Worm (Caenorhabditis elegans): ENCODE data around the gene K09C6.2.

K09C6.2 gene

DNA sequence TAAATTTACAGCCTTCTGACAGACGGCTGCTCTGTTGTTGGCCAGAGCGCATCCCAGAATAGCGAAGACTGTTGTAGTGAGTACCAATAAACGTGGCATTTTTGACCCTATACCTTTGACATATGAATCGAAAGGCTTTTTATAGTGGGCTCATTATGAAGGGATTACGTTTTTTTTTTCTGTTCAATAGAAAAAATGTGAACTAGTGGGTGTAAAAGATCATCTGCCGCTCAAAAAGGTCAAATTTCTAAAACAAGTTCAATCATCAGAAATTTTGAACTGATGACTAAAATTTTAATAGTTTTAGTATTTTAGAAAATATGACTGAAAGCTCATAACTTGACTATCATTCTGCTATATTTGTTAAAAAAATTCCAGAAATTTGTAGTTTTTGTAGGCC lies 1.7 kb upstream of the K09C6.2 start, which contains the start of gene K09C6.9:
Gene K09C6.9 (minus strand): TSS at position 101 of the 400 bp plus-strand sequence.
- no peak for TF ChIP-seq tra-4 (tag; optimal IDR thresholded peaks at IDR 0.05)
- no peak for TF ChIP-seq ets-7 (tag; optimal IDR thresholded peaks at IDR 0.05)
- no peak for TF ChIP-seq pes-1 (GFP tag; IDR thresholded peaks at IDR 0.05)

DNA sequence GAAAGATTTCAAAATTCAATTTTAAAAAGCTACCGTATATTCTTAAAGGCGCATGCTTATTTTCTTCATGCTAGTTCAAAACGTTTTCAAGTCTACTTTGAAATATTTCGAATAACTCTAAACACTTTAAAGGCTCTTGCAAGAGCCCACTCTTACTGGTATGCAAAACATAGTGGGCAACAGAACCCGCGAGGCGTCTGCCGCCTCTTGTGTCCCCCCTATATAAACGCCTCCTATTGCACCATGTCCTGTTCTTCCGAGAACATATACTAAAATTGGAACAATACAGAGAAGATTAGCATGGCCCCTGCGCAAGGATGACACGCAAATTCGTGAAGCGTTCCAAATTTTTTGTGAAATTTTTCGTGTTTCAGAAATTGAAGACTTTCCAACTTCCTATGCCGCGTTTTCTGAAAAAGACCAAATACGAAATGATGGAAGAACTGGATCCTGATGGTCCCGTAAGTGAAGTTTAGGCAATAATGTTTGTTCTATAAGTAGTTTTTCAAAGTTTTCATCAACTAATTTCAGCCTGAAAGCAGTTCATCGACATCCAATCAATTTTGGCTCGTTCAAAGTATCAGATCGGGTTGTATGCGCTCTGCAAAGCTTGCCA lies 2.3 kb downstream of the K09C6.2 start:
- TF ChIP-seq hmbx-1 (tag; optimal IDR thresholded peaks at IDR 0.05) = no peak
- TF ChIP-seq B0310.2 (tag; optimal IDR thresholded peaks at IDR 0.05) = no peak
- no peak for TF ChIP-seq tbx-37 (GFP tag; conservative IDR thresholded peaks at IDR 0.05)
- no peak for TF ChIP-seq ceh-13 (GFP tag; optimal IDR thresholded peaks at IDR 0.05)
- TF ChIP-seq flt-1 (GFP tag; IDR thresholded peaks at IDR 0.05) = peak; percentile 44; the same call in 1 of the 2 replicates
- TF ChIP-seq scrt-1 (GFP tag; IDR thresholded peaks at IDR 0.05) = no peak
- peak; percentile 62 for TF ChIP-seq pes-1 (GFP tag; IDR thresholded peaks at IDR 0.05)

- TF ChIP-seq tbx-37 (GFP tag; conservative IDR thresholded peaks at IDR 0.05) (no peak), ama-1 (optimal IDR thresholded peaks at IDR 0.05) (no peak), hmg-4 (GFP tag; optimal IDR thresholded peaks at IDR 0.05) (no peak), hnd-1 (tag; optimal IDR thresholded peaks at IDR 0.05) (no peak), ets-7 (tag; optimal IDR thresholded peaks at IDR 0.05) (no peak), sea-1 (GFP tag; conservative IDR thresholded peaks at IDR 0.05) (no peak), ceh-36 (tag; optimal IDR thresholded peaks at IDR 0.05) (no peak), aly-1 (tag; optimal IDR thresholded peaks at IDR 0.05) (no peak), flt-1 (GFP tag; IDR thresholded peaks at IDR 0.05) (no peak), pes-1 (GFP tag; IDR thresholded peaks at IDR 0.05) (no peak), tbx-11 (GFP tag; IDR thresholded peaks at IDR 0.05) (no peak), scrt-1 (GFP tag; IDR thresholded peaks at IDR 0.05) (no peak), B0310.2 (tag; optimal IDR thresholded peaks at IDR 0.05) (no peak), hmbx-1 (tag; optimal IDR thresholded peaks at IDR 0.05) (no peak), F13C5.2 (tag; optimal IDR thresholded peaks at IDR 0.05) (no peak), ceh-13 (GFP tag; optimal IDR thresholded peaks at IDR 0.05) (no peak), tra-4 (tag; optimal IDR thresholded peaks at IDR 0.05) (no peak)
Measured at ce11 chrV:866729-867128, 10.1 kb downstream of the K09C6.2 start, which contains the start of gene T02B11.3. TSS of gene T02B11.3 (minus strand) at chrV:866829.

- TF ChIP-seq ceh-13 (GFP tag; optimal IDR thresholded peaks at IDR 0.05) (no peak), flt-1 (GFP tag; IDR thresholded peaks at IDR 0.05) (no peak), B0310.2 (tag; optimal IDR thresholded peaks at IDR 0.05) (no peak), pes-1 (GFP tag; IDR thresholded peaks at IDR 0.05) (no peak), hmg-4 (GFP tag; optimal IDR thresholded peaks at IDR 0.05) (no peak), tra-4 (tag; optimal IDR thresholded peaks at IDR 0.05) (no peak)
Measured at ce11 chrV:871029-871428, 14.4 kb downstream of the K09C6.2 start, which contains the start of gene T02B11.4. TSS of gene T02B11.4 (minus strand) at chrV:871129.

DNA sequence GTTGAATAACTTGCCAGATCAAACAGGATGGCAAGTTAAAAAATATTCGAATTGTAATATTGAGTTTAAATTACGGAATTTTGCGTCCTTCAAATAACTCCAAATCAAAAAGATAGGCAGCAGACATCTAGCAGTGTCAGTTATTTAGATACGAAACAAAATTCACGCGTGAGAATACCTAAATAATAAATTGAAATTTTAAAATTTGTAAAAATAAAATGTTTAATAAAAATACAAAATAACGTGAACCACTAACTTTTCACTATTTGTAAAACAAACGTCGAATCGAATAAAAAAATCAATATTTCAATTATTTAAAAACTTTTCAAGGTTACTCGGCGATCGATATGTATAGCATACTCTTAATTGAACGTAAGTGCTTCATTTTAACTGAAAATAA lies 19.3 kb downstream of the K09C6.2 start, which contains the start of gene T02B11.9:
Gene T02B11.9 (plus strand): TSS at position 301 of the 400 bp plus-strand sequence.
- TF ChIP-seq tbx-11 (GFP tag; IDR thresholded peaks at IDR 0.05) = no peak

- no peak for TF ChIP-seq tbx-11 (GFP tag; IDR thresholded peaks at IDR 0.05)
- TF ChIP-seq hmg-4 (GFP tag; optimal IDR thresholded peaks at IDR 0.05) = no peak
- TF ChIP-seq pes-1 (GFP tag; IDR thresholded peaks at IDR 0.05) = no peak
- no peak for TF ChIP-seq sea-1 (GFP tag; conservative IDR thresholded peaks at IDR 0.05)
- TF ChIP-seq hmbx-1 (tag; optimal IDR thresholded peaks at IDR 0.05) = no peak
- TF ChIP-seq F13C5.2 (tag; optimal IDR thresholded peaks at IDR 0.05) = no peak
- TF ChIP-seq tbx-37 (GFP tag; conservative IDR thresholded peaks at IDR 0.05) = no peak
- no peak for TF ChIP-seq scrt-1 (GFP tag; IDR thresholded peaks at IDR 0.05)
- no peak for TF ChIP-seq B0310.2 (tag; optimal IDR thresholded peaks at IDR 0.05)
- no peak for TF ChIP-seq hnd-1 (tag; optimal IDR thresholded peaks at IDR 0.05)
- TF ChIP-seq ama-1 (optimal IDR thresholded peaks at IDR 0.05) = no peak
- TF ChIP-seq tra-4 (tag; optimal IDR thresholded peaks at IDR 0.05) = no peak
- TF ChIP-seq flt-1 (GFP tag; IDR thresholded peaks at IDR 0.05) = no peak
- TF ChIP-seq ets-7 (tag; optimal IDR thresholded peaks at IDR 0.05) = no peak
- no peak for TF ChIP-seq ceh-36 (tag; optimal IDR thresholded peaks at IDR 0.05)
- TF ChIP-seq ceh-13 (GFP tag; optimal IDR thresholded peaks at IDR 0.05) = no peak
- no peak for TF ChIP-seq aly-1 (tag; optimal IDR thresholded peaks at IDR 0.05)
Measured at ce11 chrV:878567-878966, 21.9 kb downstream of the K09C6.2 start, which contains the start of gene T02B11.8. TSS of gene T02B11.8 (minus strand) at chrV:878667.

DNA sequence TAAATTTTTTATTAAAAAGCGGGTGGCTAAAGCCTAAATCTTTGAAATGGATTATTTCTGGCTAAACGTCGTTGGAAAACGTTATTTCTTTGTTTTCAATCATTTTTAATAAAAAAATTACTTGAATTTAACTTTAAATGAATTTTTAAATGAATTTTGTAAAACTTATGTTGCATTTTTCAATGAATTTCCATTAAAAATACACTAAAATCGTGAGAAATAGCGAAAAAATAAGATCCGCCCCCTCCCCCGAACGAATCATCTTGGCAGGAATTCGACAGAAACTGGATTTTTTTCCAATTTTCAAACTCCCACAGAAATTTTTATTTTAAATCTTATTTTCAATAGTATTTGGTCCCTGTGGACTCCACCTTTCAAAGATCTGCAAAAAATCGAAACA lies 22.5 kb downstream of the K09C6.2 start, which contains the start of gene srg-53:
Gene srg-53 (plus strand): TSS at position 301 of the 400 bp plus-strand sequence.
- TF ChIP-seq tbx-37 (GFP tag; conservative IDR thresholded peaks at IDR 0.05) = no peak
- no peak for TF ChIP-seq ama-1 (optimal IDR thresholded peaks at IDR 0.05)
- no peak for TF ChIP-seq pes-1 (GFP tag; IDR thresholded peaks at IDR 0.05)
- TF ChIP-seq hnd-1 (tag; optimal IDR thresholded peaks at IDR 0.05) = no peak
- no peak for TF ChIP-seq ceh-36 (tag; optimal IDR thresholded peaks at IDR 0.05)
- no peak for TF ChIP-seq tra-4 (tag; optimal IDR thresholded peaks at IDR 0.05)
- no peak for TF ChIP-seq F13C5.2 (tag; optimal IDR thresholded peaks at IDR 0.05)
- TF ChIP-seq hmg-4 (GFP tag; optimal IDR thresholded peaks at IDR 0.05) = no peak
- TF ChIP-seq ceh-13 (GFP tag; optimal IDR thresholded peaks at IDR 0.05) = no peak
- no peak for TF ChIP-seq tbx-11 (GFP tag; IDR thresholded peaks at IDR 0.05)
- no peak for TF ChIP-seq B0310.2 (tag; optimal IDR thresholded peaks at IDR 0.05)
- no peak for TF ChIP-seq sea-1 (GFP tag; conservative IDR thresholded peaks at IDR 0.05)
- no peak for TF ChIP-seq ets-7 (tag; optimal IDR thresholded peaks at IDR 0.05)
- TF ChIP-seq aly-1 (tag; optimal IDR thresholded peaks at IDR 0.05) = no peak
- no peak for TF ChIP-seq hmbx-1 (tag; optimal IDR thresholded peaks at IDR 0.05)
- TF ChIP-seq scrt-1 (GFP tag; IDR thresholded peaks at IDR 0.05) = no peak
- TF ChIP-seq flt-1 (GFP tag; IDR thresholded peaks at IDR 0.05) = no peak

DNA sequence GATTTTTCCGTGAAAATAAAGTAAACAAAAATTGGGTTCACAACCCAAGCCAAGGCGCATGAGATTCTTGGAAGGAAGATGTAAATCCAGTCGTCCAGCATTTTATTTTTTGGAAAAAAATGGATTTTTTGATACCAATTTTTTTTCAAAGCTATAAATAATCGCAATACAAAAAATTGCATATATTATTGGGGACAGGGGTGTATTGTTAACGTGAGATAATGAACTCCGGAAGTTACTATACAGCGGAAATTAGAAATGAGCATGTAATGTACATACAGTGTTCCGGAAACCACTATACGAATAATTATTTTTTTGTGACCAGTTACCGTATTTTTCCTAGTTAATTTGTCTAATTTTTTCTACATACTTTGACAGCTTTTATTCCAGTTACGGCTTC lies 27.7 kb downstream of the K09C6.2 start, which contains the start of gene srj-38:
Gene srj-38 (minus strand): TSS at position 101 of the 400 bp plus-strand sequence.
- TF ChIP-seq tra-4 (tag; optimal IDR thresholded peaks at IDR 0.05) (no peak), sea-1 (GFP tag; conservative IDR thresholded peaks at IDR 0.05) (no peak), B0310.2 (tag; optimal IDR thresholded peaks at IDR 0.05) (no peak), scrt-1 (GFP tag; IDR thresholded peaks at IDR 0.05) (no peak), ama-1 (optimal IDR thresholded peaks at IDR 0.05) (no peak), ceh-36 (tag; optimal IDR thresholded peaks at IDR 0.05) (no peak), pes-1 (GFP tag; IDR thresholded peaks at IDR 0.05) (no peak)
